Fruit fly (Drosophila melanogaster): ENCODE results near the gene CG7016.
A peak's percentile ranks its signal among the peaks of the same experiment; 100 is the strongest.

The CG7016 gene

dm6 chr3R:24910097-24910496 is 47.4 kb downstream of the CG7016 start:
- TF ChIP-seq CG4318 (GFP tag; optimal IDR thresholded peaks at IDR 0.05) (peak; percentile 59), CG6163 (GFP tag; IDR thresholded peaks at IDR 0.05) (peak; percentile 77), net (GFP tag; optimal IDR thresholded peaks at IDR 0.05) (peak; percentile 69), Eip78C (GFP tag) (peak; percentile 85), CG11762 (GFP tag; optimal IDR thresholded peaks at IDR 0.05; ENCODE audit: insufficient read depth) (peak; percentile 43), CG6276 (GFP tag; optimal IDR thresholded peaks at IDR 0.05) (peak; percentile 73), CG3032 (tag; optimal IDR thresholded peaks at IDR 0.05) (no peak), CG8632 (GFP tag; optimal IDR thresholded peaks at IDR 0.05) (peak; percentile 2), CG6808 (GFP tag; optimal IDR thresholded peaks at IDR 0.05) (no peak), Ets96B (tag; optimal IDR thresholded peaks at IDR 0.05) (no peak), CG34406 (GFP tag; optimal IDR thresholded peaks at IDR 0.05) (peak; percentile 28), CG11902 (GFP tag; optimal IDR thresholded peaks at IDR 0.05) (peak; percentile 21), vri (GFP tag; optimal IDR thresholded peaks at IDR 0.05) (no peak), Sox102F (GFP tag; optimal IDR thresholded peaks at IDR 0.05) (no peak), CG32006 (GFP tag; optimal IDR thresholded peaks at IDR 0.05) (peak; percentile 79), esn (GFP tag; optimal IDR thresholded peaks at IDR 0.05) (no peak), eg (GFP tag; IDR thresholded peaks at IDR 0.05) (peak; percentile 92), Hr4 (GFP tag; optimal IDR thresholded peaks at IDR 0.05) (peak; percentile 84), CG9139 (GFP tag; optimal IDR thresholded peaks at IDR 0.05) (no peak), CG10669 (GFP tag; optimal IDR thresholded peaks at IDR 0.05) (peak; percentile 24), acj6 (GFP tag; optimal IDR thresholded peaks at IDR 0.05) (peak; percentile 39), CG10631 (GFP tag; optimal IDR thresholded peaks at IDR 0.05) (peak; percentile 45), CG7368 (GFP tag; optimal IDR thresholded peaks at IDR 0.05) (peak; percentile 4), dac (GFP tag; optimal IDR thresholded peaks at IDR 0.05) (peak; percentile 56), Lpt (GFP tag; optimal IDR thresholded peaks at IDR 0.05) (peak; percentile 47), Gug (GFP tag; IDR thresholded peaks at IDR 0.05) (peak; percentile 53; the same call in 1 of the 2 replicates), OdsH (GFP tag; optimal IDR thresholded peaks at IDR 0.05) (peak; percentile 60), topi (GFP tag; optimal IDR thresholded peaks at IDR 0.05) (no peak), CG8319 (GFP tag; optimal IDR thresholded peaks at IDR 0.05) (no peak), CG11294 (GFP tag; IDR thresholded peaks at IDR 0.05) (peak; percentile 60), CG16779 (tag; optimal IDR thresholded peaks at IDR 0.05) (no peak), CG8119 (GFP tag; IDR thresholded peaks at IDR 0.05) (peak; percentile 86), fkh (GFP tag; optimal IDR thresholded peaks at IDR 0.05) (no peak), dsx (GFP tag; optimal IDR thresholded peaks at IDR 0.05; ENCODE audit: poor library complexity, severe bottlenecking) (no peak), pdm3 (GFP tag; optimal IDR thresholded peaks at IDR 0.05) (peak; percentile 52), spab (GFP tag; optimal IDR thresholded peaks at IDR 0.05) (no peak), CG3919 (GFP tag; optimal IDR thresholded peaks at IDR 0.05) (peak; percentile 56), achi (GFP tag; optimal IDR thresholded peaks at IDR 0.05) (peak; percentile 50), CG6792 (GFP tag; optimal IDR thresholded peaks at IDR 0.05) (peak; percentile 12), Smox (GFP tag; optimal IDR thresholded peaks at IDR 0.05) (no peak), svp (GFP tag) (no peak), CG15336 (GFP tag; IDR thresholded peaks at IDR 0.05) (peak; percentile 84), CG31627 (GFP tag; optimal IDR thresholded peaks at IDR 0.05) (no peak)
